Worm (Caenorhabditis elegans): ENCODE results near the gene E02C12.12.
"Not testable (repeated sequence)": the region's sequence is repeated elsewhere in the genome, so short reads cannot be mapped to it uniquely, and the experiment has no call there.

E02C12.12 gene

DNA sequence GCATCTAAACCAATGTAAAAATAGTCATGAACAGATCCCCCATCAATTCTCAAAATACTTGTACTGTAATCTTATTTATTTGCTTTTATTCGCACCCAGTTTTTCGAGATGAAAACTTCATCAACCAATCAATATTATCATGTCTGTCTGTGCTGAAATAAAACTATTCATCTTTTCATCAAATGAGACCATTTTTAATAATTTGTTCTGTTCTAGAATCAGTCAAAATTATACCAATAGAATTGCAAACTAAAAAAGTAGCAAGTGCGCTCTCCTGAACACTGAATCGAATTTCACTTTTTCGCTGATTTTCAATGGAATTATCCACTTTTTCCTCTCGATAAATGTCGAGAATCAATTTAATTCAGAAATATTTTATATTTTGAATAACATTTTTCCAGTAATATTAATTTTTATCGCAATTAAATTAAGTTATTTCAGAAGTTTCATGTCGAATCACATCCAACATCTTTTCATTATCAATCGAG lies 17.8 kb upstream of the E02C12.12 start, which contains the start of gene trpp-4:
TSS of gene trpp-4 (plus strand) at position 442 of the 488 bp plus-strand sequence.
- no peak for TF ChIP-seq med-1 (GFP tag; optimal IDR thresholded peaks at IDR 0.05; ENCODE audit: insufficient read depth)
- no peak for TF ChIP-seq ztf-23 (GFP tag; IDR thresholded peaks at IDR 0.05)
- TF ChIP-seq cog-1 (tag; optimal IDR thresholded peaks at IDR 0.05): no peak
- TF ChIP-seq T22C8.4 (GFP tag; IDR thresholded peaks at IDR 0.05): no peak
- TF ChIP-seq ref-1 (GFP tag; conservative IDR thresholded peaks at IDR 0.05): no peak
- TF ChIP-seq tab-1 (GFP tag; IDR thresholded peaks at IDR 0.05): no peak
- TF ChIP-seq ztf-29 (GFP tag; IDR thresholded peaks at IDR 0.05): no peak
- no peak for TF ChIP-seq klf-2 (GFP tag; conservative IDR thresholded peaks at IDR 0.05)
- TF ChIP-seq flt-1 (GFP tag; IDR thresholded peaks at IDR 0.05): no peak

DNA sequence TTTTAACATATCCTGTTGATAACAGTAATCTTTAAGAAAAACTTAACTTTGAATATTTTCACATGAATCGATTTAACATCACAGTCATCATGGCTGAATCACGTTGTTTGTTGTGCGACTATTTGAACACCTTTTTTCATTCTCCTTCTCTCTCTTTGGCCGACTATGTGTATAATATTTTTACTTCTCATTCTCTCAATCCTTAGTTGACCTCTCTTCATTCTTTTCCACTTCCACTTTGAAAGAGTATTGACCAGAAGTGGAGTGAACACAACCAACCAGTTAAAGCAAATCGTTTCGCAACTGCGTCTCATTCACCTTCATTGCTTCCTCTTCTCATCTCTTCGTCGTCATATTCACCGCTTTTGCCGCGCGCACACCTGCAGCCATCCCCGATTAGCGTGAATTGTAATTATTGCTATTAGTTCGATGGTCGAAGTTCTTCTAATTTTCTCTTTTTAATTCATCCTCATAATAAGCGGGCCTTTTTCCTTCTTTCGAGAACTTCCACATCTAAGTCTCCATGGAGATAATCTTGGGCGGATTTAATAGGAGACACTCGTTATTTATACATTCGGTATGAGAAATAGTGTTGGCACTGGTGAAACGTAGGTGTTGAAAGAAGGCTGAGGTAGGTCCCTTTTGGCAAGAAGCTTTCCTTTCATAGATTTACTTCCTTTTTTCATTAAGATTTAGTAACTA lies 13.0 kb upstream of the E02C12.12 start:
- no peak for TF ChIP-seq ztf-23 (GFP tag; IDR thresholded peaks at IDR 0.05)
- TF ChIP-seq ztf-29 (GFP tag; IDR thresholded peaks at IDR 0.05): no peak
- TF ChIP-seq klf-2 (GFP tag; conservative IDR thresholded peaks at IDR 0.05): no peak
- TF ChIP-seq T22C8.4 (GFP tag; IDR thresholded peaks at IDR 0.05): no peak
- no peak for TF ChIP-seq flt-1 (GFP tag; IDR thresholded peaks at IDR 0.05)
- no peak for TF ChIP-seq cog-1 (tag; optimal IDR thresholded peaks at IDR 0.05)
- TF ChIP-seq med-1 (GFP tag; optimal IDR thresholded peaks at IDR 0.05; ENCODE audit: insufficient read depth): no peak
- no peak for TF ChIP-seq tab-1 (GFP tag; IDR thresholded peaks at IDR 0.05)
- no peak for TF ChIP-seq ref-1 (GFP tag; conservative IDR thresholded peaks at IDR 0.05)

DNA sequence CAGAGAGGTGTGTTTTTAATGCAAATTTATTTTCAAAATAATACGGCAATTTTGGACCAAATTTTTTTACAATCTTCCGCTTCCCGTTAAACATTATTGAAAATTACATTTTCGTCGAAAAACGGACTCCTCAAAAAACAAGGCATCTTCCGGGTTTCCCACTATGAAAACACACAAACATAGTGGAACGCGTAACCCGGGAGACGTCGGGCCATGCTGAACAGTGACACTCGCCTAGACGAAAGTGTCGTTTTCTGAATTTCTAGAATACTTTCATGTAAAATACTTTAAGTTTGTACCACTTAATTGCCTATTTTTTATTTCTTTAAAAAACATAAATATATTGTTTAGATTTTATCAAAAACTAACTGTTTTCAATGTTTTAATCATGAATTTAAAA lies 9.8 kb upstream of the E02C12.12 start:
- TF ChIP-seq ztf-29 (GFP tag; IDR thresholded peaks at IDR 0.05): no peak
- no peak for TF ChIP-seq ref-1 (GFP tag; conservative IDR thresholded peaks at IDR 0.05)
- TF ChIP-seq flt-1 (GFP tag; IDR thresholded peaks at IDR 0.05): no peak
- no peak for TF ChIP-seq klf-2 (GFP tag; conservative IDR thresholded peaks at IDR 0.05)
- TF ChIP-seq cog-1 (tag; optimal IDR thresholded peaks at IDR 0.05): no peak
- TF ChIP-seq med-1 (GFP tag; optimal IDR thresholded peaks at IDR 0.05; ENCODE audit: insufficient read depth): no peak
- TF ChIP-seq tab-1 (GFP tag; IDR thresholded peaks at IDR 0.05): no peak
- TF ChIP-seq T22C8.4 (GFP tag; IDR thresholded peaks at IDR 0.05): no peak
- TF ChIP-seq ztf-23 (GFP tag; IDR thresholded peaks at IDR 0.05): no peak

DNA sequence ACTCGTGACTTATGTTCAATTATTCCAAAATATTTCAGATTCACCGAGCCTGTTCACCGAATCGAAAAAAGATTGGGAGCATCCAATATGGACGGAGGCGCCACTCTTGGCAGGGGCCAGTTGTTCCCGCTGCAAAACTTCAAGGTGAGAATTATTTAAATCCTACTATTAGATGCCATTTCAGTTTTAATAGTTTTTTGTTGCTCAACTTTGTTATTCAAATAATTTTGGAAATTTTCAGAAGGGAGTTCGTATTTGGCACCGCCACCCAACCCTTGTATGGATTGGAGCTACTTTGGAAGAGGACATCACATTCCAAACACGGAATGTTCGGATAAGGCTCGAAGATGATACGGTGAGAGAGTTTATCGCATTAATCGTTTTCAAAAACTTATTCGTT lies 4.0 kb upstream of the E02C12.12 start, which contains the start of gene hum-2:
TSS of gene hum-2 (plus strand) at position 33 of the 400 bp plus-strand sequence.
- TF ChIP-seq tab-1 (GFP tag; IDR thresholded peaks at IDR 0.05): no peak
- TF ChIP-seq T22C8.4 (GFP tag; IDR thresholded peaks at IDR 0.05): no peak
- no peak for TF ChIP-seq ztf-23 (GFP tag; IDR thresholded peaks at IDR 0.05)
- TF ChIP-seq ztf-29 (GFP tag; IDR thresholded peaks at IDR 0.05): no peak
- TF ChIP-seq med-1 (GFP tag; optimal IDR thresholded peaks at IDR 0.05; ENCODE audit: insufficient read depth): no peak
- no peak for TF ChIP-seq cog-1 (tag; optimal IDR thresholded peaks at IDR 0.05)
- no peak for TF ChIP-seq klf-2 (GFP tag; conservative IDR thresholded peaks at IDR 0.05)
- no peak for TF ChIP-seq ref-1 (GFP tag; conservative IDR thresholded peaks at IDR 0.05)
- no peak for TF ChIP-seq flt-1 (GFP tag; IDR thresholded peaks at IDR 0.05)

DNA sequence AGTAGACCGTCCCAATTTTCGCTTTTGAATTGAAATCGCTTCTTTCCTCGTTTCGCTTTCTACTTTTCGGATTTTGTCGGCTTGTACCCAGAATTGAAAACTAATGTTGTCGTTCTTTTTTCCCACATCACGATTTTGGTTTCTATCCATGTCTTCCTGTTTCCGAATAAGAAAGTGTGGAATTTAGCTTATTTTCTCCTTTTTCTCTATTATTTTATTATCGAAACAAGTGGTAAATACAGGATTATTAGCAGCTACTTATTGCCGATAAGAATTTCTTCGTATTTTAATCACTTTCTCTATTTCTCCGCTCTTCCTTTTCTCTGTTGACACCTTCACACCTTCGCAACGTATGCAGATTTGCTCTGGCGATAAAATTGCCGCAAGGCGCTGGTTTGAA lies 2.8 kb upstream of the E02C12.12 start:
- no peak for TF ChIP-seq flt-1 (GFP tag; IDR thresholded peaks at IDR 0.05)
- no peak for TF ChIP-seq ref-1 (GFP tag; conservative IDR thresholded peaks at IDR 0.05)
- no peak for TF ChIP-seq ztf-29 (GFP tag; IDR thresholded peaks at IDR 0.05)
- TF ChIP-seq tab-1 (GFP tag; IDR thresholded peaks at IDR 0.05): no peak
- no peak for TF ChIP-seq T22C8.4 (GFP tag; IDR thresholded peaks at IDR 0.05)
- no peak for TF ChIP-seq cog-1 (tag; optimal IDR thresholded peaks at IDR 0.05)

DNA sequence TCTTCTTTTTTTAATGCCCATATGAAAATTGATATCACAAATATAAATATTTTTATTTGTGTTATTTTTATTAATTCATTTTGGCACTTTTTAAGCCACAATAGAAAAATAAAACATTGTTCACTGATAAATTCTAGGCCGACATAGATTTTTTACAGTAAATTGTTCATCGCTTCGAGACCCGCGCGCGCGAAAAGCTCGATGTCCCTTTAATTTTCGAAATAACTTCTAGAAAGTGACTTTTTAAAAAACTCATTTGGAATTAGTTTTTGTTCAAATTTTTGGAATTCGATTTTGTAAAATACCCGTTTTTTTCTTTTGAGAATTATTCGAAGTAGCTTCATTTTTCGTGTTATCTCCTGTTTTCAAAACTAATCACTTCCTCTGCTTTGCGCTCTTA lies 2.2 kb upstream of the E02C12.12 start:
- no peak for TF ChIP-seq cog-1 (tag; optimal IDR thresholded peaks at IDR 0.05)
- no peak for TF ChIP-seq tab-1 (GFP tag; IDR thresholded peaks at IDR 0.05)
- no peak for TF ChIP-seq T22C8.4 (GFP tag; IDR thresholded peaks at IDR 0.05)
- no peak for TF ChIP-seq klf-2 (GFP tag; conservative IDR thresholded peaks at IDR 0.05)
- no peak for TF ChIP-seq med-1 (GFP tag; optimal IDR thresholded peaks at IDR 0.05; ENCODE audit: insufficient read depth)
- no peak for TF ChIP-seq flt-1 (GFP tag; IDR thresholded peaks at IDR 0.05)
- TF ChIP-seq ztf-23 (GFP tag; IDR thresholded peaks at IDR 0.05): no peak

DNA sequence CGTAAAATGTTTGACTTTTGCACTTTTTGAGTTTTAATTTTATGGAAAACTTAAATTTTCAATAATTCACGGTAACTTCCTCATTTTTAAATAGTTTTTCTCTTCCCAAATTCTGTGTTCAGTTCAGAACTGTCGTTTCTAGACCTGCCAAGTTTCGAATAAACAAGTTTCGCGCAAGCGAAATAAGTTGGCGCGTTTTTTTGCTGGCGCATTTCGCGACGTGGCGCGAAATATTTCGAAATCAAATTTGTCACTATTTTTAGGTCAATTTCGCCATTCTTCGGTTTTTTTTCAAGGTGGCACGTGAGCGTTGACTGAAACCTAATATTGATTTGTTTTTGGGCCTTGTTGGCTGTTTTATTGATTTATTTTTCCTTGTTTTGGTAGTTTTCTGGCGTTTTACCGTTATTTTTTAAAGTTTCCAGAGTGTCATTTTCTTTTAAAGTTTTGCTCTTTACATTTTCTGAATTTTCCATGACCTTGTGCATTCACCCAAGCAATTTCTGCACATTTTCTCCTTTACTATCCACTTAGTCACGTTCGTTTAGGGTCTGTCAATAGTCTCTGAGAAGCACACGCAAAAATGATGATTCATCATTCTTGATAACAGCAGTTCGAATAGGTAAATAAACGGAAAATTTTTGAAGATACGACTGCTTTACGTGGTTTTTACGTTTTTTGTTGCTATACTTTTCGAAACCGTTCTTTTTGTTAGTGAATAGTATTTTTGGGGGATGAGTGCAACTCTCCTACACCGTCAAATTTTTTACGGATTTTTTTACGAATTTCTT lies 620 bp upstream of the E02C12.12 start:
- peak; percentile 49; the same call in 1 of the 2 replicates for TF ChIP-seq T22C8.4 (GFP tag; IDR thresholded peaks at IDR 0.05)
- TF ChIP-seq ztf-29 (GFP tag; IDR thresholded peaks at IDR 0.05): no peak

DNA sequence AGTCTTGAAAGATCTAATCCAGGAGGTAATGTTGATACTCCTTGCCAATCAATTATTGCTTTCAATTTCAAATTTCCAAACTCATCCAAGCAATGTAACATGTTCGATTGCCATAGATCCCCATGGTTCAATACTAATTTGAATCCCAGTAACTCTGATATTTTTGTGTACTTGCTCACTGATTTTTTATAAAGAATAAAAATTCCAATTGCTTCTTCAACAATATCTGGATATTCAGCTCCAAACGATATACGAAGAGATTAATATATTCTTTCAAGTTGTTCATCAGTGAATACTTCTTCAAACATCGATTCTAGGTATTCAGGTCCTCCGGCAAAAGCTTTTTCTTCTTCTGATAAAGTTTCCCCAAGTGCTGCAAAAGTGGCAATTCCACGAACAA lies 2.3 kb downstream of the E02C12.12 start, which contains the start of gene E02C12.11:
TSS of gene E02C12.11 (minus strand) at position 101 of the 400 bp plus-strand sequence.
- not testable (repeated sequence) for TF ChIP-seq cog-1 (tag; optimal IDR thresholded peaks at IDR 0.05); ztf-29 (GFP tag; IDR thresholded peaks at IDR 0.05); ref-1 (GFP tag; conservative IDR thresholded peaks at IDR 0.05)

DNA sequence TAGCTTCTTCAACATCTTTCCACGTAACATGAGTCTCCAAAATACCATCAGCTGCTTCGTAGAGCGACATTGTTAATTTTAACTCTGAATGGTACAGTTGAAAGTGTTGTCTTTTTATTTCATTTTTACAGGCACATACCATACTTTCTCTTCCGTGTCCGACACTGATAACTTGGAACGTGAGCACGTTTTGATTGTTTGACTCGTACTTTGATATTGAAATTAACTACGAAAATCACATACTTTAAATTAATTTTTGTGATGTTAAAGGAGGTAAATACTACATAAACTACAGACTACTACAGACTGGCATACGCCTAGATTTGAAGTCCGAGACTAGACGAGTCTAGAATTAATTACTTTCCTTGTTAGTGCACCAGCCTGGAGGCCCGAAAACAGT lies 3.8 kb downstream of the E02C12.12 start, which contains the start of gene E02C12.10:
TSS of gene E02C12.10 (minus strand) at position 75 of the 400 bp plus-strand sequence.
- TF ChIP-seq med-1 (GFP tag; optimal IDR thresholded peaks at IDR 0.05; ENCODE audit: insufficient read depth): no peak
- TF ChIP-seq ref-1 (GFP tag; conservative IDR thresholded peaks at IDR 0.05): no peak
- TF ChIP-seq flt-1 (GFP tag; IDR thresholded peaks at IDR 0.05): no peak
- no peak for TF ChIP-seq ztf-23 (GFP tag; IDR thresholded peaks at IDR 0.05)
- no peak for TF ChIP-seq cog-1 (tag; optimal IDR thresholded peaks at IDR 0.05)
- no peak for TF ChIP-seq T22C8.4 (GFP tag; IDR thresholded peaks at IDR 0.05)
- no peak for TF ChIP-seq klf-2 (GFP tag; conservative IDR thresholded peaks at IDR 0.05)
- TF ChIP-seq ztf-29 (GFP tag; IDR thresholded peaks at IDR 0.05): no peak
- no peak for TF ChIP-seq tab-1 (GFP tag; IDR thresholded peaks at IDR 0.05)
